Worm (Caenorhabditis elegans) whole organism, L4/young adult: Measurements from ENCODE around the gene F35E8.13.

Experiments
- W03F9.2 ChIP-seq: fragments of 150-350 bp; optimal IDR thresholded peaks from 2 replicates; lab custom pipeline; 2014; ENCODE audit warnings: missing biosample characterization, missing genetic modification characterization
- dao-5 ChIP-seq: sonication (generic microtip); optimal IDR thresholded peaks from 2 replicates; lab custom pipeline; 2016; ENCODE audit warnings: missing genotype, missing genetic modification characterization, moderate library complexity, missing compliant biosample characterization
- him-1 ChIP-seq: sonication (generic microtip); optimal IDR thresholded peaks from 2 replicates; lab custom pipeline; 2016; ENCODE audit warnings: missing genotype, missing genetic modification reagents, missing genetic modification characterization, missing compliant biosample characterization

- TF ChIP-seq W03F9.2 (tag; lab: Kevin White, UChicago) (no peak), dao-5 (no peak), him-1 (tag; lab: Kevin White, UChicago) (no peak)
Measured at ce11 chrV:15890115-15890514, 33.0 kb upstream of the F35E8.13 start.
